Fruit fly (Drosophila melanogaster) S2 (cell line): ENCODE measurements around the gene Ect3.

Experiments
- CG8478 ChIP-seq: fragments of >200 bp; optimal IDR thresholded peaks from 2 replicates; lab custom pipeline; 2018
- CTCF ChIP-seq, 2 experiments: fragments of >200 bp; optimal IDR thresholded peaks; 2 replicates each; lab custom pipeline; 2018

DNA sequence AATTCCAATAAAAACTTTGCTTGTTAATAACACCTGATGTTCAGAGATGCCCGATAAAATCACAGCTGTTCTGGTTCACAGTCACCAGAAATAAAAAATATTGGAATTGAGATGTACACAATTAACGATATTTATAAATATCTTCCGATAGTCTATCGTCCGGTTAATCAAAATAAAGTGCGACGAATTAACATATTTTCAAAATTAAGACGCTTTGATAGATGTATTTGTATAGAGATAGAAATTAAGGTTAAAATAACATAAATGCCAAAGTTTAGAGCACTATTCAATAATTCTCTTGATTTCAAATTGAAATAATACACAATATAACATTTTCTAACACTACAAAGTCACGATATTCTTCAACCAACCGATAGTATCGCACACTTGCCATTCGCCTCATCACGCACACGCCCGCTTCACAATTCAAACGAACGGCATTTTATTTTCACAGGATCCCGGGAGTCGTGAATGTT is 36.3 kb upstream of the Ect3 start, which contains the start of the genes CG3281 and aurA:
- TF ChIP-seq CTCF (optimal IDR thresholded peaks at IDR 0.05; lab: Kevin White, UChicago): no peak
- TF ChIP-seq CG8478 (lab: Kevin White, UChicago): no peak
